Fruit fly (Drosophila melanogaster): Measurements from ENCODE around the gene CG32119.

The CG32119 gene

DNA sequence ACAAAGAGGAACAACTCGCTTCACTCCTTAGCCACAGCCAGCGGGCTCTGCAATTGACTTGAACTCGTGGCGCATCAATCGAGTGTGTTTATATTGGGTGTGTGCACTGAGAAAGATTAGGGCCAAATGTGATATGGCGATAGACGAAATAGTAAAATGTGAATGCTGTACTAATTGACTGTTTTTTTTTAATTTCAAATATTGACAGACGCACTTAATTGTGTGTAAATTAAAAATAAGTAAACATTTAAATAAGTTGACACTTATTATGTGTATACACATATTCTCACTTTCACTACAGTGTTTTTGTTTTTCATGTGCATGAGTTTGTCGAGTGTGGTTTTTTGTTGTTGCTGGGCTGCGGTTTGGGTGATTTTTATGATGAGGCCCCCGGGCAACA, 35.1 kb downstream of the CG32119 start (continued):
- TF ChIP-seq CG7357 (GFP tag; IDR thresholded peaks at IDR 0.05) (no peak), vnd (GFP tag; IDR thresholded peaks at IDR 0.05; ENCODE audit: partially characterized antibody) (no peak), Gug (GFP tag; IDR thresholded peaks at IDR 0.05) (no peak), CG12942 (GFP tag; optimal IDR thresholded peaks at IDR 0.05) (peak; percentile 43), Kr (GFP tag; optimal IDR thresholded peaks at IDR 0.05) (no peak), CG9215 (GFP tag; IDR thresholded peaks at IDR 0.05) (0 out of 2 replicates have a peak, but pooled peaks have one; percentile 11), CG31365 (tag; optimal IDR thresholded peaks at IDR 0.05) (no peak), Myb (GFP tag; optimal IDR thresholded peaks at IDR 0.05) (no peak), cad (GFP tag; optimal IDR thresholded peaks at IDR 0.05) (no peak), CG11456 (GFP tag; IDR thresholded peaks at IDR 0.05) (no peak), Asciz (GFP tag; optimal IDR thresholded peaks at IDR 0.05) (no peak), CHES-1-like (GFP tag; optimal IDR thresholded peaks at IDR 0.05) (peak; percentile 0), sd (tag; optimal IDR thresholded peaks at IDR 0.05) (no peak), CG7839 (tag; optimal IDR thresholded peaks at IDR 0.05) (peak; percentile 70), so (GFP tag; IDR thresholded peaks at IDR 0.05) (no peak), hkb (optimal IDR thresholded peaks at IDR 0.05) (no peak), hkb (GFP tag; IDR thresholded peaks at IDR 0.05) (no peak), Lpt (GFP tag; optimal IDR thresholded peaks at IDR 0.05) (no peak), Ssrp (tag; optimal IDR thresholded peaks at IDR 0.05) (peak; percentile 62), Sry-δ (GFP tag; optimal IDR thresholded peaks at IDR 0.05) (peak; percentile 14), CG11723 (GFP tag; optimal IDR thresholded peaks at IDR 0.05) (peak; percentile 39), sens-2 (GFP tag; IDR thresholded peaks at IDR 0.05) (no peak), CG10431 (GFP tag; optimal IDR thresholded peaks at IDR 0.05) (no peak), CG14667 (GFP tag; IDR thresholded peaks at IDR 0.05) (0 out of 2 replicates have a peak, but pooled peaks have one; percentile 7), twi (tag; optimal IDR thresholded peaks at IDR 0.05) (peak; percentile 25), CG1602 (GFP tag; optimal IDR thresholded peaks at IDR 0.05) (peak; percentile 33), CG6854 (GFP tag; optimal IDR thresholded peaks at IDR 0.05) (no peak), sr (GFP tag; IDR thresholded peaks at IDR 0.05) (no peak), CG3407 (GFP tag; optimal IDR thresholded peaks at IDR 0.05) (peak; percentile 72), Elba2 (GFP tag; optimal IDR thresholded peaks at IDR 0.05) (no peak), tin (GFP tag; optimal IDR thresholded peaks at IDR 0.05) (peak; percentile 66), Stat92E (GFP tag; optimal IDR thresholded peaks at IDR 0.05) (no peak), CTCF (GFP tag; optimal IDR thresholded peaks at IDR 0.05) (peak; percentile 13), HLH4C (GFP tag; IDR thresholded peaks at IDR 0.05; ENCODE audit: partially characterized antibody) (no peak), nerfin-1 (tag; optimal IDR thresholded peaks at IDR 0.05) (peak; percentile 72), CG31441 (GFP tag; IDR thresholded peaks at IDR 0.05) (peak; percentile 59), CG11085 (GFP tag; IDR thresholded peaks at IDR 0.05) (no peak), CG12391 (tag; optimal IDR thresholded peaks at IDR 0.05) (peak; percentile 75), chn (GFP tag; optimal IDR thresholded peaks at IDR 0.05) (peak; percentile 70), CG9876 (GFP tag; optimal IDR thresholded peaks at IDR 0.05) (peak; percentile 6), Jarid2 (GFP tag; optimal IDR thresholded peaks at IDR 0.05) (peak; percentile 34), CG34422 (GFP tag; IDR thresholded peaks at IDR 0.05) (no peak), Oli (tag; optimal IDR thresholded peaks at IDR 0.05) (peak; percentile 69), CG18476 (GFP tag; optimal IDR thresholded peaks at IDR 0.05) (peak; percentile 46), CG17912 (GFP tag; optimal IDR thresholded peaks at IDR 0.05) (no peak), CG43689 (GFP tag; IDR thresholded peaks at IDR 0.05) (no peak), Sry-β (GFP tag; optimal IDR thresholded peaks at IDR 0.05) (no peak), abd-A (tag; optimal IDR thresholded peaks at IDR 0.05) (no peak), az2 (GFP tag; optimal IDR thresholded peaks at IDR 0.05) (peak; percentile 66), crc (GFP tag; optimal IDR thresholded peaks at IDR 0.05) (peak; percentile 3), unpg (GFP tag; optimal IDR thresholded peaks at IDR 0.05) (peak; percentile 71), Gsc (GFP tag; IDR thresholded peaks at IDR 0.05) (peak; percentile 22; the same call in 1 of the 2 replicates)

Measured in whole organism, embryonic.